Worm (Caenorhabditis elegans) whole organism, midembryonic: ENCODE results near the gene W06A7.4.

ENCODE experiments used
- cog-1 ChIP-seq: sonication (generic microtip); optimal IDR thresholded peaks from 2 replicates; lab custom pipeline; 2016; ENCODE audit warnings: missing genetic modification characterization, missing compliant biosample characterization
- med-1 ChIP-seq: sonication (generic microtip); optimal IDR thresholded peaks from 2 replicates; lab custom pipeline; 2017; ENCODE audit warnings: missing genetic modification characterization, mild to moderate bottlenecking, missing compliant biosample characterization, antibody characterized with exemption, missing genetic modification reagents; ENCODE audit not compliant: insufficient read depth
- tab-1 ChIP-seq: fragments of 200-800 bp; sonication (Bioruptor generic); IDR thresholded peaks from 2 replicates; pipeline ENCODE4 v1.3.6; 2022; ENCODE audit warnings: missing genetic modification characterization, missing compliant biosample characterization

DNA sequence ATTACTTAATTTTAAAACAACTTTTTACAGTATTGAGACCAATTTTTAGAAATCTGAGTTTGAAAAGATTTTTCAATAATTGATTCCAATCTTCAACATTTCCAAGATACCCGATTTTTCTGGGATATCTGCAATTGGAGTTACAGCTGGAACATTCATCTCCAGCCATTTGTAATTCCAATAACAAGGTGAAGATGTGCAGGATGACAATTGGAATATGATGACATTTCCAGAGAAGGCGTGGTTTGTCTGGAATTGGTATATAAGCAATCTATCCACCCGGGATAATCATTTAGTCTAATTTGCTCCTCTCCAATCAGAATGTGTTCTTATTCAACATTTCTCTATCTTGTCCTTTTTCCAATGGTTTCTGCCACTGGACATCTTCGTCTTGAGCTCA is 43.1 kb upstream of the W06A7.4 start, which contains the start of gene Y50E8A.11:
- TF ChIP-seq tab-1 (GFP tag; lab: Robert Waterston, UW), result no peak
- TF ChIP-seq med-1 (GFP tag; lab: Kevin White, UChicago), result no peak
- no peak for TF ChIP-seq cog-1 (tag; lab: Kevin White, UChicago)
